Fruit fly (Drosophila melanogaster) whole organism, adult: Measurements from ENCODE around the gene mnb.
"Not testable (repeated sequence)": the region's sequence is repeated elsewhere in the genome, so short reads cannot be mapped to it uniquely, and the experiment has no call there.

Experiments used
- CG11617 ChIP-seq: fragments of 200-800 bp; sonication (Bioruptor generic); optimal IDR thresholded peaks from 2 replicates; lab custom pipeline; 2017; ENCODE audit warnings: mild to moderate bottlenecking, missing biosample characterization, missing genetic modification reagents, missing genetic modification characterization
- CG12768 ChIP-seq: fragments of 200-800 bp; sonication (Bioruptor generic); optimal IDR thresholded peaks from 2 replicates; lab custom pipeline; 2017; ENCODE audit warnings: missing biosample characterization, missing genetic modification characterization, mild to moderate bottlenecking, moderate library complexity, missing genetic modification reagents
- CG14711 ChIP-seq: fragments of 200-800 bp; sonication (Bioruptor generic); optimal IDR thresholded peaks from 2 replicates; lab custom pipeline; 2018; ENCODE audit warnings: missing biosample characterization, mild to moderate bottlenecking, missing genetic modification characterization, moderate library complexity
- CG1620 ChIP-seq: fragments of 200-800 bp; sonication (Bioruptor generic); optimal IDR thresholded peaks from 2 replicates; lab custom pipeline; 2016; ENCODE audit warnings: missing biosample characterization, missing genetic modification characterization
- CG33017 ChIP-seq: fragments of 200-800 bp; sonication (Bioruptor generic); optimal IDR thresholded peaks from 2 replicates; lab custom pipeline; 2018; ENCODE audit warnings: missing biosample characterization, mild to moderate bottlenecking, missing genetic modification characterization, moderate library complexity
- CG5204 ChIP-seq: fragments of 200-800 bp; sonication (Bioruptor generic); optimal IDR thresholded peaks from 2 replicates; lab custom pipeline; 2016; ENCODE audit warnings: missing biosample characterization, missing genetic modification characterization
- CG7045 ChIP-seq: fragments of 200-800 bp; sonication (Bioruptor generic); optimal IDR thresholded peaks from 2 replicates; lab custom pipeline; 2017; ENCODE audit warnings: missing biosample characterization, mild to moderate bottlenecking, missing genetic modification characterization
- CG7101 ChIP-seq: fragments of 200-800 bp; sonication (Bioruptor generic); optimal IDR thresholded peaks from 2 replicates; lab custom pipeline; 2018; ENCODE audit warnings: missing biosample characterization, mild to moderate bottlenecking, missing genetic modification characterization, moderate library complexity
- Clk ChIP-seq: fragments of 200-800 bp; sonication (Bioruptor generic); optimal IDR thresholded peaks from 2 replicates; lab custom pipeline; 2017; ENCODE audit warnings: missing biosample characterization, missing genetic modification characterization
- Crg-1 ChIP-seq: fragments of 200-800 bp; sonication (Bioruptor generic); optimal IDR thresholded peaks from 2 replicates; lab custom pipeline; 2016; ENCODE audit warnings: missing biosample characterization, missing genetic modification characterization
- Hr96 ChIP-seq: fragments of 200-800 bp; sonication (Bioruptor generic); optimal IDR thresholded peaks from 2 replicates; lab custom pipeline; 2016; ENCODE audit warnings: missing biosample characterization, missing genetic modification characterization
- Mnt ChIP-seq: fragments of 200-800 bp; sonication (Bioruptor generic); optimal IDR thresholded peaks from 2 replicates; lab custom pipeline; 2016; ENCODE audit warnings: missing biosample characterization, mild to moderate bottlenecking, missing genetic modification characterization
- bab1 ChIP-seq: fragments of 200-800 bp; sonication (Bioruptor generic); optimal IDR thresholded peaks from 3 replicates; lab custom pipeline; 2019; ENCODE audit warnings: missing biosample characterization, mild to moderate bottlenecking, missing genetic modification characterization, moderate library complexity
- cic ChIP-seq: fragments of 200-800 bp; sonication (Bioruptor generic); optimal IDR thresholded peaks from 2 replicates; lab custom pipeline; 2017; ENCODE audit warnings: missing biosample characterization, mild to moderate bottlenecking, missing genetic modification characterization, moderate library complexity
- cnc ChIP-seq, 2 experiments: fragments of >200 bp; optimal IDR thresholded peaks; 2 replicates each; lab custom pipeline; 2017
- kay ChIP-seq: fragments of 200-800 bp; sonication (Bioruptor generic); peaks from one replicate; lab custom pipeline; 2016; ENCODE audit warnings: missing biosample characterization, missing genetic modification characterization, borderline replicate concordance
- ovo ChIP-seq: fragments of 200-800 bp; sonication (Bioruptor generic); optimal IDR thresholded peaks from 2 replicates; lab custom pipeline; 2016; ENCODE audit warnings: missing biosample characterization, missing genetic modification characterization
- pad ChIP-seq: fragments of 200-800 bp; sonication (Bioruptor generic); optimal IDR thresholded peaks from 3 replicates; lab custom pipeline; 2017; ENCODE audit warnings: missing biosample characterization, missing genetic modification characterization, mild to moderate bottlenecking, moderate library complexity, missing genetic modification reagents
- tj ChIP-seq: fragments of 200-800 bp; sonication (Bioruptor generic); optimal IDR thresholded peaks from 3 replicates; lab custom pipeline; 2017; ENCODE audit warnings: missing biosample characterization, mild to moderate bottlenecking, missing genetic modification characterization, moderate library complexity
- toe ChIP-seq: fragments of 200-800 bp; sonication (Bioruptor generic); optimal IDR thresholded peaks from 2 replicates; lab custom pipeline; 2016; ENCODE audit warnings: missing biosample characterization, missing genetic modification characterization

mnb gene

dm6 chrX:17910941-17911703, 24.1 kb upstream of the mnb start, which contains the start of gene CG6847:
CG6847 (plus strand) TSS chrX:17911462.
- TF ChIP-seq Mnt (no peak), CG12768 (GFP tag; lab: Kevin White, UChicago) (no peak), pad (GFP tag; lab: Kevin White, UChicago) (no peak), tj (GFP tag; lab: Kevin White, UChicago) (peak; percentile 37), Crg-1 (no peak), Hr96 (GFP tag; lab: Kevin White, UChicago) (no peak), CG1620 (GFP tag; lab: Kevin White, UChicago) (no peak), CG14711 (tag; lab: Kevin White, UChicago) (no peak), CG5204 (GFP tag; lab: Kevin White, UChicago) (peak; percentile 36), cic (GFP tag; lab: Kevin White, UChicago) (no peak), ovo (peak; percentile 59), CG33017 (peak; percentile 32), toe (GFP tag; lab: Kevin White, UChicago) (peak; percentile 18), kay (GFP tag; lab: Kevin White, UChicago) (peak; percentile 30), CG7101 (tag; lab: Kevin White, UChicago) (peak; percentile 69), CG11617 (GFP tag; lab: Kevin White, UChicago) (peak; percentile 70), CG7045 (GFP tag; lab: Kevin White, UChicago) (peak; percentile 15), bab1 (GFP tag; lab: Kevin White, UChicago) (peak; percentile 61), cnc (optimal IDR thresholded peaks at IDR 0.05; lab: Kevin White, UChicago) (no peak), Clk (no peak)

dm6 chrX:17910606-17910940, 23.6 kb upstream of the mnb start:
- TF ChIP-seq cic (GFP tag; lab: Kevin White, UChicago), result no peak
- TF ChIP-seq ovo, result no peak
- no peak for TF ChIP-seq Crg-1
- no peak for TF ChIP-seq toe (GFP tag; lab: Kevin White, UChicago)
- no peak for TF ChIP-seq CG1620 (GFP tag; lab: Kevin White, UChicago)
- TF ChIP-seq cnc (optimal IDR thresholded peaks at IDR 0.05; lab: Kevin White, UChicago), result no peak
- no peak for TF ChIP-seq CG7101 (tag; lab: Kevin White, UChicago)
- TF ChIP-seq Mnt, result no peak
- TF ChIP-seq pad (GFP tag; lab: Kevin White, UChicago), result no peak
- TF ChIP-seq CG5204 (GFP tag; lab: Kevin White, UChicago), result no peak
- no peak for TF ChIP-seq tj (GFP tag; lab: Kevin White, UChicago)

dm6 chrX:17907184-17908006, 20.4 kb upstream of the mnb start, which contains the start of the genes CG7772 and Vps4:
CG7772 (minus strand) TSS chrX:17907261.
Vps4 (plus strand) TSS chrX:17907692.
- no peak for TF ChIP-seq Hr96 (GFP tag; lab: Kevin White, UChicago)
- TF ChIP-seq Mnt, result peak; percentile 24
- TF ChIP-seq kay (GFP tag; lab: Kevin White, UChicago), result peak; percentile 65
- no peak for TF ChIP-seq cnc (optimal IDR thresholded peaks at IDR 0.05; lab: Kevin White, UChicago)
- no peak for TF ChIP-seq CG11617 (GFP tag; lab: Kevin White, UChicago)
- peak; percentile 11 for TF ChIP-seq bab1 (GFP tag; lab: Kevin White, UChicago)
- TF ChIP-seq tj (GFP tag; lab: Kevin White, UChicago), result peak; percentile 72

- TF ChIP-seq tj, pad, cic (GFP tag; lab: Kevin White, UChicago): not testable (repeated sequence)
Measured at dm6 chrX:17899402-17899801, 12.4 kb upstream of the mnb start, which contains the start of gene Gss2. Gss2 (plus strand) TSS chrX:17899702.

- not testable (repeated sequence) for TF ChIP-seq bab1 (GFP tag; lab: Kevin White, UChicago); CG14711 (tag; lab: Kevin White, UChicago); tj (GFP tag; lab: Kevin White, UChicago)
Measured at dm6 chrX:17889247-17889646, 2.2 kb upstream of the mnb start, which contains the start of gene Gss1. Gss1 (plus strand) TSS chrX:17889547.

- TF ChIP-seq ovo (no peak), CG14711 (tag; lab: Kevin White, UChicago) (no peak), pad (GFP tag; lab: Kevin White, UChicago) (no peak), bab1 (GFP tag; lab: Kevin White, UChicago) (no peak), Hr96 (GFP tag; lab: Kevin White, UChicago) (no peak), cic (GFP tag; lab: Kevin White, UChicago) (no peak), CG7045 (GFP tag; lab: Kevin White, UChicago) (no peak), CG33017 (no peak), CG1620 (GFP tag; lab: Kevin White, UChicago) (no peak), Mnt (no peak), Clk (no peak), kay (GFP tag; lab: Kevin White, UChicago) (no peak), CG7101 (tag; lab: Kevin White, UChicago) (no peak), Crg-1 (no peak), CG12768 (GFP tag; lab: Kevin White, UChicago) (no peak), cnc (optimal IDR thresholded peaks at IDR 0.05; lab: Kevin White, UChicago) (no peak), toe (GFP tag; lab: Kevin White, UChicago) (no peak), tj (GFP tag; lab: Kevin White, UChicago) (no peak)
Measured at dm6 chrX:17887877-17888276, 855 bp upstream of the mnb start, which contains the start of gene CG6788. CG6788 (plus strand) TSS chrX:17888177.
